Fruit fly (Drosophila melanogaster): ENCODE measurements around the gene eag.

The eag gene

DNA sequence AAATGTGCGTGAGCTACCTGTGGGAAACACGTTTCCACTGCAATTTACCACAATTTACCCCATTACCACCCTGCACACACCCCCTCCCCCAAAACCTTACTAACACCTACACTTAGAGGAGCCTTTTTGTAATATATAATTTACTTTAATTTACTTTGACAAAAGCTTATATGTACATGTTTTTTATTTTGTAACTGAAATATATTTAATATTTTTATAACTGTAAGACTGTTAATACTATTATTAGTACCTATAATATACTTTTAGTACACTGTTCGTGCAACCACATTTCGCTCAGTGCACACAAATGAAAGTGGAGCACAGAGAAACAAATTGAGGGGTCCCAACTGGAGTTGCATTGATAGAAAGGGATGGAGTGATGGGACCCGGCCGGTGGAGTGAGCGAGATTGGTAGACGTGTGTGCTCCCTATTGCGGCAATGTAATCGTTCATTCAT lies 65.8 kb downstream of the eag start (continued):
- TF ChIP-seq da (GFP tag; optimal IDR thresholded peaks at IDR 0.05) (no peak), Atf6 (GFP tag; IDR thresholded peaks at IDR 0.05) (peak; percentile 64), Sox102F (GFP tag; optimal IDR thresholded peaks at IDR 0.05) (peak; percentile 93), lab (GFP tag; optimal IDR thresholded peaks at IDR 0.05) (peak; percentile 80), CG6854 (GFP tag; optimal IDR thresholded peaks at IDR 0.05) (peak; percentile 46), CG6175 (GFP tag; IDR thresholded peaks at IDR 0.05) (no peak), otp (GFP tag; IDR thresholded peaks at IDR 0.05) (peak; percentile 78; the same call in 2 of the 3 replicates), CG4404 (GFP tag; IDR thresholded peaks at IDR 0.05) (peak; percentile 55), trh (GFP tag; optimal IDR thresholded peaks at IDR 0.05) (peak; percentile 32), lbe (GFP tag; optimal IDR thresholded peaks at IDR 0.05) (peak; percentile 52), CG7839 (tag; optimal IDR thresholded peaks at IDR 0.05) (peak; percentile 93), CG6272 (GFP tag; IDR thresholded peaks at IDR 0.05) (peak; percentile 69), Deaf1 (tag; optimal IDR thresholded peaks at IDR 0.05) (peak; percentile 64), Med (GFP tag) (peak; percentile 73), HmgD (GFP tag; optimal IDR thresholded peaks at IDR 0.05) (no peak), CG1603 (tag; optimal IDR thresholded peaks at IDR 0.05) (peak; percentile 44), vvl (GFP tag; IDR thresholded peaks at IDR 0.05) (peak; percentile 89), Blimp-1 (GFP tag; optimal IDR thresholded peaks at IDR 0.05) (peak; percentile 97), CG11723 (GFP tag; optimal IDR thresholded peaks at IDR 0.05) (peak; percentile 59), CG16815 (GFP tag; optimal IDR thresholded peaks at IDR 0.05) (peak; percentile 82), lola (GFP tag; optimal IDR thresholded peaks at IDR 0.05) (peak in 1 of 3 experiments; percentile 94), CG13775 (GFP tag; optimal IDR thresholded peaks at IDR 0.05) (peak; percentile 75), ase (GFP tag; IDR thresholded peaks at IDR 0.05) (peak; percentile 53; the same call in 1 of the 3 replicates), gt (GFP tag; IDR thresholded peaks at IDR 0.05) (no peak), CG15601 (tag; optimal IDR thresholded peaks at IDR 0.05) (peak; percentile 93), nau (GFP tag; optimal IDR thresholded peaks at IDR 0.05) (peak; percentile 34), Rx (GFP tag; IDR thresholded peaks at IDR 0.05) (0 out of 2 replicates have a peak, but pooled peaks have one; percentile 35), Nf-YC (tag; optimal IDR thresholded peaks at IDR 0.05) (peak; percentile 41), CG14710 (tag; optimal IDR thresholded peaks at IDR 0.05) (peak; percentile 94), CG17385 (GFP tag; optimal IDR thresholded peaks at IDR 0.05) (peak; percentile 76), CG9215 (GFP tag; IDR thresholded peaks at IDR 0.05) (peak; percentile 55), pb (GFP tag; optimal IDR thresholded peaks at IDR 0.05) (no peak), cas (GFP tag; IDR thresholded peaks at IDR 0.05) (no peak), CG17186 (GFP tag; optimal IDR thresholded peaks at IDR 0.05) (peak; percentile 13), CG14860 (GFP tag; IDR thresholded peaks at IDR 0.05; ENCODE audit: partially characterized antibody) (no peak), CG13287 (GFP tag; IDR thresholded peaks at IDR 0.05; ENCODE audit: partially characterized antibody) (no peak), CG8281 (tag; optimal IDR thresholded peaks at IDR 0.05) (peak; percentile 98), CG2120 (GFP tag; optimal IDR thresholded peaks at IDR 0.05) (no peak), sim (GFP tag; IDR thresholded peaks at IDR 0.05) (peak; percentile 42; the same call in 1 of the 2 replicates), kni (GFP tag; optimal IDR thresholded peaks at IDR 0.05) (peak; percentile 97), caup (GFP tag; optimal IDR thresholded peaks at IDR 0.05; ENCODE audit: severe bottlenecking) (peak; percentile 20), CG14050 (GFP tag; IDR thresholded peaks at IDR 0.05) (peak; percentile 35; the same call in 1 of the 3 replicates), CG11504 (tag; optimal IDR thresholded peaks at IDR 0.05) (peak; percentile 91), Xrp1 (GFP tag; IDR thresholded peaks at IDR 0.05) (peak; percentile 93), GATAe (GFP tag; conservative IDR thresholded peaks at IDR 0.05) (no peak), CG4617 (GFP tag; optimal IDR thresholded peaks at IDR 0.05; ENCODE audit: borderline replicate concordance) (no peak), CG7745 (tag; optimal IDR thresholded peaks at IDR 0.05) (no peak), cad (GFP tag; optimal IDR thresholded peaks at IDR 0.05) (no peak), CG4820 (GFP tag; optimal IDR thresholded peaks at IDR 0.05) (peak; percentile 73), Fer2 (tag; optimal IDR thresholded peaks at IDR 0.05) (peak; percentile 41)
